Worm (Caenorhabditis elegans) whole organism, early embryonic: ENCODE data around the gene ZK856.4.

ENCODE experiments used
- B0310.2 ChIP-seq: sonication (generic microtip); optimal IDR thresholded peaks from 2 replicates; lab custom pipeline; 2016; ENCODE audit warnings: mild to moderate bottlenecking, missing genetic modification characterization, missing compliant biosample characterization
- F13C5.2 ChIP-seq: sonication (generic microtip); optimal IDR thresholded peaks from 2 replicates; lab custom pipeline; 2017; ENCODE audit warnings: mild to moderate bottlenecking, missing genetic modification characterization, inconsistent platforms, missing compliant biosample characterization
- aly-1 ChIP-seq: sonication (generic microtip); optimal IDR thresholded peaks from 2 replicates; lab custom pipeline; 2016; ENCODE audit warnings: missing genetic modification characterization, missing compliant biosample characterization
- ama-1 ChIP-seq: fragments of 150-350 bp; optimal IDR thresholded peaks from 2 replicates; lab custom pipeline; 2014
- ceh-13 ChIP-seq: fragments of 200-800 bp; sonication (Bioruptor generic); optimal IDR thresholded peaks from 2 replicates; lab custom pipeline; 2018; ENCODE audit warnings: mild to moderate bottlenecking, missing genetic modification characterization, missing compliant biosample characterization
- ceh-36 ChIP-seq: sonication (generic microtip); optimal IDR thresholded peaks from 2 replicates; lab custom pipeline; 2016; ENCODE audit warnings: missing genetic modification characterization, inconsistent platforms, missing compliant biosample characterization
- ets-7 ChIP-seq: sonication (generic microtip); optimal IDR thresholded peaks from 2 replicates; lab custom pipeline; 2016; ENCODE audit warnings: missing genotype, missing genetic modification characterization, missing compliant biosample characterization
- flt-1 ChIP-seq: fragments of 200-800 bp; sonication (Bioruptor generic); IDR thresholded peaks from 2 replicates; pipeline ENCODE4 v1.3.6; 2022; ENCODE audit warnings: missing genetic modification characterization, missing compliant biosample characterization
- hmbx-1 ChIP-seq: sonication (generic microtip); optimal IDR thresholded peaks from 2 replicates; lab custom pipeline; 2016; ENCODE audit warnings: mild to moderate bottlenecking, missing genetic modification characterization, missing compliant biosample characterization
- hmg-4 ChIP-seq: fragments of 200-800 bp; sonication (Bioruptor generic); optimal IDR thresholded peaks from 2 replicates; lab custom pipeline; 2018; ENCODE audit warnings: mild to moderate bottlenecking, missing genetic modification characterization, missing compliant biosample characterization
- hnd-1 ChIP-seq: sonication (generic microtip); optimal IDR thresholded peaks from 2 replicates; lab custom pipeline; 2016; ENCODE audit warnings: missing genetic modification characterization, missing compliant biosample characterization
- pes-1 ChIP-seq: fragments of 200-800 bp; sonication (Bioruptor generic); IDR thresholded peaks from 2 replicates; pipeline ENCODE4 v1.3.6; 2022; ENCODE audit warnings: missing genetic modification reagents, missing genetic modification characterization, missing compliant biosample characterization
- scrt-1 ChIP-seq: fragments of 200-800 bp; sonication (Bioruptor generic); IDR thresholded peaks from 2 replicates; pipeline ENCODE4 v1.3.6; 2022; ENCODE audit warnings: missing genetic modification characterization, missing compliant biosample characterization
- sea-1 ChIP-seq: fragments of 200-800 bp; sonication (Bioruptor generic); conservative IDR thresholded peaks from 2 replicates; pipeline ENCODE4 v1.3.6; 2022; ENCODE audit warnings: missing genetic modification characterization, missing compliant biosample characterization
- tbx-11 ChIP-seq: fragments of 200-800 bp; sonication (Bioruptor generic); IDR thresholded peaks from 2 replicates; pipeline ENCODE4 v1.3.6; 2022; ENCODE audit warnings: missing genetic modification characterization, missing compliant biosample characterization
- tbx-37 ChIP-seq: fragments of 200-800 bp; sonication (Bioruptor generic); conservative IDR thresholded peaks from 2 replicates; pipeline ENCODE4 v1.3.6; 2022; ENCODE audit warnings: missing genetic modification reagents, missing genetic modification characterization, missing compliant biosample characterization
- tra-4 ChIP-seq: sonication (generic microtip); optimal IDR thresholded peaks from 2 replicates; lab custom pipeline; 2017; ENCODE audit warnings: missing genetic modification characterization, missing compliant biosample characterization

Gene ZK856.4

ce11 chrV:10182984-10183383 lies at the start of gene ZK856.4:
Gene ZK856.4 (plus strand): TSS chrV:10183284.
- TF ChIP-seq hmg-4: no peak
- TF ChIP-seq ama-1: no peak
- no peak for TF ChIP-seq tbx-11 (GFP tag; lab: Robert Waterston, UW)
- no peak for TF ChIP-seq pes-1 (GFP tag; lab: Robert Waterston, UW)
- no peak for TF ChIP-seq ceh-13
- no peak for TF ChIP-seq F13C5.2 (tag; lab: Kevin White, UChicago)
- TF ChIP-seq hmbx-1 (tag; lab: Kevin White, UChicago): no peak
- TF ChIP-seq tbx-37 (GFP tag; lab: Robert Waterston, UW): no peak
- no peak for TF ChIP-seq ceh-36 (tag; lab: Kevin White, UChicago)
- TF ChIP-seq B0310.2: no peak
- TF ChIP-seq ets-7 (tag; lab: Kevin White, UChicago): no peak
- no peak for TF ChIP-seq hnd-1 (tag; lab: Kevin White, UChicago)
- no peak for TF ChIP-seq scrt-1 (GFP tag; lab: Robert Waterston, UW)
- no peak for TF ChIP-seq flt-1 (GFP tag; lab: Robert Waterston, UW)
- TF ChIP-seq aly-1 (tag; lab: Kevin White, UChicago): no peak
- no peak for TF ChIP-seq tra-4 (tag; lab: Kevin White, UChicago)
- TF ChIP-seq sea-1: no peak

ce11 chrV:10134077-10134693 lies 48.9 kb upstream of the ZK856.4 start, which contains the start of the genes C08B6.18, wdr-20 and C08B6.8:
Gene C08B6.18 (minus strand): TSS chrV:10134127.
Gene wdr-20 (minus strand): TSS chrV:10134158.
Gene C08B6.8 (plus strand): TSS chrV:10134643.
- TF ChIP-seq F13C5.2 (tag; lab: Kevin White, UChicago) (no peak), aly-1 (tag; lab: Kevin White, UChicago) (no peak), hmg-4 (no peak), ceh-13 (no peak), tra-4 (tag; lab: Kevin White, UChicago) (no peak), hnd-1 (tag; lab: Kevin White, UChicago) (no peak), ceh-36 (tag; lab: Kevin White, UChicago) (no peak), sea-1 (no peak), hmbx-1 (tag; lab: Kevin White, UChicago) (no peak), flt-1 (GFP tag; lab: Robert Waterston, UW) (no peak), ama-1 (no peak), pes-1 (GFP tag; lab: Robert Waterston, UW) (no peak), B0310.2 (no peak), tbx-11 (GFP tag; lab: Robert Waterston, UW) (no peak)

- TF ChIP-seq pes-1 (GFP tag; lab: Robert Waterston, UW) (no peak), ama-1 (no peak), ceh-36 (tag; lab: Kevin White, UChicago) (no peak), ets-7 (tag; lab: Kevin White, UChicago) (no peak), flt-1 (GFP tag; lab: Robert Waterston, UW) (no peak), scrt-1 (GFP tag; lab: Robert Waterston, UW) (no peak), sea-1 (no peak), hmbx-1 (tag; lab: Kevin White, UChicago) (no peak), hmg-4 (no peak), tra-4 (tag; lab: Kevin White, UChicago) (no peak), B0310.2 (no peak), tbx-11 (GFP tag; lab: Robert Waterston, UW) (no peak), ceh-13 (no peak), tbx-37 (GFP tag; lab: Robert Waterston, UW) (no peak)
Observed at ce11 chrV:10145653-10146052, 37.4 kb upstream of the ZK856.4 start, which contains the start of gene C51E3.9. Gene C51E3.9 (plus strand): TSS chrV:10145953.

ce11 chrV:10146787-10147186 lies 36.3 kb upstream of the ZK856.4 start:
- TF ChIP-seq flt-1 (GFP tag; lab: Robert Waterston, UW): no peak
- TF ChIP-seq tbx-37 (GFP tag; lab: Robert Waterston, UW): no peak
- no peak for TF ChIP-seq hmg-4
- no peak for TF ChIP-seq ets-7 (tag; lab: Kevin White, UChicago)
- no peak for TF ChIP-seq scrt-1 (GFP tag; lab: Robert Waterston, UW)
- no peak for TF ChIP-seq ceh-13
- no peak for TF ChIP-seq tbx-11 (GFP tag; lab: Robert Waterston, UW)
- TF ChIP-seq tra-4 (tag; lab: Kevin White, UChicago): no peak
- TF ChIP-seq F13C5.2 (tag; lab: Kevin White, UChicago): no peak
- TF ChIP-seq sea-1: no peak
- no peak for TF ChIP-seq hmbx-1 (tag; lab: Kevin White, UChicago)

ce11 chrV:10148352-10148751 lies 34.7 kb upstream of the ZK856.4 start, which contains the start of gene srsx-26:
Gene srsx-26 (plus strand): TSS chrV:10148652.
- TF ChIP-seq F13C5.2 (tag; lab: Kevin White, UChicago) (no peak), B0310.2 (no peak), flt-1 (GFP tag; lab: Robert Waterston, UW) (no peak), scrt-1 (GFP tag; lab: Robert Waterston, UW) (no peak), sea-1 (no peak), tra-4 (tag; lab: Kevin White, UChicago) (no peak), tbx-11 (GFP tag; lab: Robert Waterston, UW) (no peak), ceh-13 (no peak)

ce11 chrV:10149728-10150127 lies 33.4 kb upstream of the ZK856.4 start, which contains the start of gene srsx-27:
Gene srsx-27 (plus strand): TSS chrV:10150028.
- TF ChIP-seq pes-1 (GFP tag; lab: Robert Waterston, UW) (no peak), hnd-1 (tag; lab: Kevin White, UChicago) (no peak), tra-4 (tag; lab: Kevin White, UChicago) (no peak), tbx-37 (GFP tag; lab: Robert Waterston, UW) (no peak), ceh-13 (no peak)

ce11 chrV:10152278-10152677 lies 30.8 kb upstream of the ZK856.4 start, which contains the start of gene srsx-28:
Gene srsx-28 (plus strand): TSS chrV:10152578.
- TF ChIP-seq hnd-1 (tag; lab: Kevin White, UChicago) (no peak), scrt-1 (GFP tag; lab: Robert Waterston, UW) (no peak), tbx-11 (GFP tag; lab: Robert Waterston, UW) (no peak), F13C5.2 (tag; lab: Kevin White, UChicago) (no peak), B0310.2 (no peak), hmg-4 (no peak), pes-1 (GFP tag; lab: Robert Waterston, UW) (no peak), ceh-13 (no peak), flt-1 (GFP tag; lab: Robert Waterston, UW) (no peak), ets-7 (tag; lab: Kevin White, UChicago) (no peak), ceh-36 (tag; lab: Kevin White, UChicago) (no peak), sea-1 (no peak), hmbx-1 (tag; lab: Kevin White, UChicago) (no peak), tbx-37 (GFP tag; lab: Robert Waterston, UW) (no peak), tra-4 (tag; lab: Kevin White, UChicago) (no peak), ama-1 (no peak), aly-1 (tag; lab: Kevin White, UChicago) (no peak)
